Fruit fly (Drosophila melanogaster) whole organism, wandering third instar larva: ENCODE results near the gene RpL37-1.

ENCODE experiments used
- CrebA ChIP-seq: fragments of 200-800 bp; sonication (Bioruptor generic); optimal IDR thresholded peaks from 2 replicates; lab custom pipeline; 2016; ENCODE audit warnings: missing biosample characterization, mild to moderate bottlenecking, missing genetic modification characterization, borderline replicate concordance
- Dfd ChIP-seq: fragments of >200 bp; optimal IDR thresholded peaks from 2 replicates; lab custom pipeline; 2017; ENCODE audit warnings: missing biosample characterization, missing genetic modification characterization
- Myc ChIP-seq: fragments of >200 bp; optimal IDR thresholded peaks from 2 replicates; lab custom pipeline; 2017
- Rel ChIP-seq, 2 experiments: fragments of 200-800 bp; sonication (Bioruptor generic) in 1 of 2; optimal IDR thresholded peaks; 2 replicates in 1 of 2; 3 replicates in 1 of 2; lab custom pipeline; 2016 to 2019; ENCODE audit warnings: mild to moderate bottlenecking in 2 of 2, missing biosample characterization in 2 of 2, missing genetic modification characterization in 2 of 2, moderate library complexity in 1 of 2
- br ChIP-seq: fragments of 200-800 bp; sonication (Bioruptor generic); optimal IDR thresholded peaks from 2 replicates; lab custom pipeline; 2016; ENCODE audit warnings: missing biosample characterization, missing genetic modification characterization
- fru ChIP-seq: fragments of 200-800 bp; sonication (Bioruptor generic); optimal IDR thresholded peaks from 3 replicates; lab custom pipeline; 2016; ENCODE audit warnings: missing biosample characterization, mild to moderate bottlenecking, missing genetic modification characterization
- h ChIP-seq: fragments of 200-800 bp; sonication (Bioruptor generic); optimal IDR thresholded peaks from 3 replicates; lab custom pipeline; 2016; ENCODE audit warnings: missing biosample characterization, mild to moderate bottlenecking, missing genetic modification characterization
- pan ChIP-seq: fragments of >200 bp; optimal IDR thresholded peaks from 2 replicates; lab custom pipeline; 2017
- usp ChIP-seq: fragments of >200 bp; optimal IDR thresholded peaks from 2 replicates; lab custom pipeline; 2017; ENCODE audit warnings: missing biosample characterization, missing genetic modification characterization

DNA sequence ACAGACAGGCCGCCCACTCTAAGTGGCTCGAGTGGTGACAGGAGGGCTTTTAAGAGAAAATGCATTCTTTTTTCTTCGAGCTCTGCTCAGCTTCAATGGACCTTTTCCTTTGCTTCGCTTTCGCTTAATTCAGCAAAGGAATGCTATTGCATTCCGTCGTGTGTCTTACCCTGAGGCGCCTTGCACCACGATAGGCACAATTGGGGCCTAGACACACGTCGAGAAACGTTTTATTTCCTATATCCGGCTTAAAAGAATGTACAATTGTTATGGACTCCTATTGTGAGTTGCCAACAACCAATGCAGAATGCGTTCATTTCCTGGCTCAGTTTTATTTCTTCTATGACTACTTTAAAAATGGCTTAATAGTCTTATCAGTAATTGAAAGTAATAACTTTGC lies 48.0 kb downstream of the RpL37-1 start:
- no peak for TF ChIP-seq br
- no peak for TF ChIP-seq fru
- no peak for TF ChIP-seq h
- TF ChIP-seq usp (GFP tag; lab: Kevin White, UChicago), result no peak
- TF ChIP-seq pan (lab: Kevin White, UChicago), result no peak
- no peak for TF ChIP-seq Myc (lab: Kevin White, UChicago)
- TF ChIP-seq Dfd (GFP tag; lab: Kevin White, UChicago), result no peak
- TF ChIP-seq Rel (GFP tag; optimal IDR thresholded peaks at IDR 0.05; lab: Kevin White, UChicago), result no peak
- no peak for TF ChIP-seq Rel (tag; optimal IDR thresholded peaks at IDR 0.05; lab: Kevin White, UChicago)
- no peak for TF ChIP-seq CrebA
